Worm (Caenorhabditis elegans): ENCODE data around the gene F32D1.7.

The F32D1.7 gene

DNA sequence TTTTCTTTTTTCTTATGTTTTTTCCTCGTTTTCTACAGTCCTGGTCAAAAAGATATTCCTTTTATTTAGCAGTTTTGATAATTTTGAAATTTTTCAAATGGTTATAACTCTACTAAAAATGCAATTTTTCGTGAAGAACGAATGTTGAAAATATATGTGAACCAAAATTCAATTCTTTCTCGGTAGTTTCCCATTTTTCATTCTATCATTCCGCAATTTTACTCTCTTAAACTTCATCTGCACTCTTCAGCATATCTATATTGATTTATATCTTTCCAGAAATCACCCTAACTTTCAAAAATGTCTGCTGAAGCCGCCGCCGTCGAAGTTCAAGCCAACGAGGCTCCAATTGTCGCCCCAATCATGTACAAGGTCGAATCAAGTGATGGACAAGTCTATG, 46.2 kb upstream of the F32D1.7 start, which contains the start of gene skr-7:
Gene skr-7, plus strand, starts transcription at position 301 of the 400 bp plus-strand sequence.
- TF ChIP-seq ztf-22 (GFP tag; optimal IDR thresholded peaks at IDR 0.05) (no peak), akir-1 (GFP tag; optimal IDR thresholded peaks at IDR 0.05) (no peak), nfya-2 (GFP tag; IDR thresholded peaks at IDR 0.05) (no peak), lag-1 (GFP tag; IDR thresholded peaks at IDR 0.05) (no peak), sptf-2 (GFP tag; optimal IDR thresholded peaks at IDR 0.05) (no peak), ceh-100 (GFP tag; IDR thresholded peaks at IDR 0.05) (no peak), F49E8.2 (tag; optimal IDR thresholded peaks at IDR 0.05; ENCODE audit: insufficient read depth) (no peak), lin-26 (GFP tag; IDR thresholded peaks at IDR 0.05) (no peak), Y53F4B.3 (GFP tag; IDR thresholded peaks at IDR 0.05) (no peak), lir-1 (GFP tag; conservative IDR thresholded peaks at IDR 0.05) (no peak), die-1 (tag; optimal IDR thresholded peaks at IDR 0.05) (no peak), madf-8 (GFP tag; conservative IDR thresholded peaks at IDR 0.05) (no peak), mxl-1 (tag; optimal IDR thresholded peaks at IDR 0.05) (no peak), ztf-26 (tag; optimal IDR thresholded peaks at IDR 0.05) (no peak)

DNA sequence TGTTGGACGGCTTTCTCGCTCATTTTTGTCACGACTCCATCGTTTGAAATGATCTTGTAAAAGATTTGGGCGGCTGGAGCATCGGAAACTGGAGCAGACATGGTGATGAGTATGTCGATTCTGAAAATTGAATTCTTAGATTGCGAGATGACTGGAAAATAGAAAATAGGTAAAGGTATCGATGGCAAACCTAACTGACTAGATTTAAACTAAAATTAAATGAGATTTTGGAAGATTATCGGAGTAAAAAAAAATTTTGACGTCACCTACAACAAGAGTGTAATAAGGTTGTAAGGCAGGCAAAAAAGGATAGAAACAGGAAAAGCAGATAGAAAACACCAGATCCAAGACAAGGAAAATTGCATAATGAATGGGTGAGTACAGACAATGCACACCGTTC, 45.5 kb upstream of the F32D1.7 start, which contains the start of gene skr-14:
Gene skr-14, minus strand, starts transcription at position 101 of the 400 bp plus-strand sequence.
- TF ChIP-seq mel-28 (tag; optimal IDR thresholded peaks at IDR 0.05; ENCODE audit: borderline replicate concordance) (no peak), atf-7 (tag; optimal IDR thresholded peaks at IDR 0.05) (no peak), let-526 (GFP tag; IDR thresholded peaks at IDR 0.05) (no peak), K11D2.4 (GFP tag; IDR thresholded peaks at IDR 0.05) (no peak), cebp-1 (GFP tag; IDR thresholded peaks at IDR 0.05) (no peak), cebp-1 (tag; optimal IDR thresholded peaks at IDR 0.05) (no peak), ceh-100 (GFP tag; IDR thresholded peaks at IDR 0.05) (no peak), aptf-3 (GFP tag; IDR thresholded peaks at IDR 0.05) (no peak), Y56A3A.18 (GFP tag; IDR thresholded peaks at IDR 0.05) (no peak), sptf-2 (GFP tag; optimal IDR thresholded peaks at IDR 0.05) (no peak), lin-40 (tag; optimal IDR thresholded peaks at IDR 0.05) (no peak)

DNA sequence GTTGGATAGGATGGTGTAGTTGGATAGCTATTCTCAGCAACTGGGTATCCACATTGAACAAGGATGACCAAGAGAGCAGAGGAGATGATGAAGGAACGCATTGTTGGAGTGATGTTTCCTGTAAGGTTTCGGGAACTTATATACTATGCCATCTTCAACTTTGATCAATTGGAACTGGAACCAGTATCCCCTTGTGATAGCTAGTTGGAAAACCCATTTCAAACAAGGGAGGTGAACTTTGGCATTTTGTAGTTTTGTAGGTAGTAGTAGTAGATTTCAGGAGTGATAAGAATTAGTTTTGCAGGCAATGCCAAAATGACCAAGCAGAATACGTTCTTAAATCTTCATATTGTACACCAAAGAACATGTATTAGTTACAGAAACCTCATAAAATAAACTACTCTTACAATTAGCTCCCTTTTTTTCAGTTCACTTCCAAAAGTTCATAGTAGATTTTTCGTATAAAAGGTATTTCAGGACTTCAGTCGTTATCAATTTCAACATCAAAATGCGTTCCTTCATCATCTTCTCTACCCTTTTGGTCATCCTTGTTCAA, 43.9 kb upstream of the F32D1.7 start, which contains the start of the genes Y47D7A.7 and Y47D7A.2:
Gene Y47D7A.7, minus strand, starts transcription at position 101 of the 556 bp plus-strand sequence.
Gene Y47D7A.2, plus strand, starts transcription at position 506 of the 556 bp plus-strand sequence.
- TF ChIP-seq B0336.3 (GFP tag; IDR thresholded peaks at IDR 0.05) (no peak), ceh-40 (GFP tag; IDR thresholded peaks at IDR 0.05) (no peak), ceh-91 (GFP tag; IDR thresholded peaks at IDR 0.05) (no peak), nhr-90 (tag; optimal IDR thresholded peaks at IDR 0.05) (no peak), tbx-9 (tag; optimal IDR thresholded peaks at IDR 0.05; ENCODE audit: borderline replicate concordance) (no peak), atf-7 (tag; optimal IDR thresholded peaks at IDR 0.05) (no peak), cebp-1 (GFP tag; IDR thresholded peaks at IDR 0.05) (no peak), cebp-1 (tag; optimal IDR thresholded peaks at IDR 0.05) (no peak), K11D2.4 (GFP tag; IDR thresholded peaks at IDR 0.05) (no peak)

DNA sequence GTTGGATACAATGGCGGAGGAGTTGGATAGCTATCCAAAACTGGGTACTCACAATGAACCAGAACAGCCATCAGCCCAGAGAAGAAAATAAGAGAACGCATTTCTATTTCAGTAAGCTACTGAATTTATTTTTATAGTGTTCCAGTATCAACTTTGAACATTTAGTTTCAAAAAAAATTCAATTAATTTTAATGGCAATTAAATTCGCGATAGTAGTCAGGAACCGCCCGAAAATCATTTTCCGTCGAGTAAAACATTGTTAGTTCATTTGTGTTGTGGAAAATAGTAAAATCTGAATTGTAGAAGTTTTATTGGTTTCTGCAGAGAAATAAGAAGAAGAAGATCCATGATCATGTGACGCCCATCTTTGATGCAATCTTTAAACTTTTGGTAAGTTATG, 42.1 kb upstream of the F32D1.7 start, which contains the start of gene Y47D7A.6:
Gene Y47D7A.6, minus strand, starts transcription at position 101 of the 400 bp plus-strand sequence.
- TF ChIP-seq madf-6 (GFP tag; IDR thresholded peaks at IDR 0.05) (no peak), gei-17 (GFP tag; optimal IDR thresholded peaks at IDR 0.05) (no peak), C17E4.6 (GFP tag; IDR thresholded peaks at IDR 0.05) (no peak), pbrm-1 (GFP tag; IDR thresholded peaks at IDR 0.05) (no peak), F23B12.7 (tag; optimal IDR thresholded peaks at IDR 0.05; ENCODE audit: insufficient read depth) (no peak), dox-1 (GFP tag; IDR thresholded peaks at IDR 0.05) (no peak), athp-1 (tag; optimal IDR thresholded peaks at IDR 0.05) (no peak), egl-18 (GFP tag; IDR thresholded peaks at IDR 0.05) (no peak), mxl-1 (tag; optimal IDR thresholded peaks at IDR 0.05) (no peak), mel-28 (tag; optimal IDR thresholded peaks at IDR 0.05; ENCODE audit: borderline replicate concordance) (no peak), attf-3 (GFP tag; conservative IDR thresholded peaks at IDR 0.05) (no peak), B0261.1 (tag; optimal IDR thresholded peaks at IDR 0.05) (no peak), egrh-3 (GFP tag; IDR thresholded peaks at IDR 0.05) (no peak)
